Worm (Caenorhabditis elegans): ENCODE results near the gene F46C5.10.

F46C5.10 gene

ce11 chrII:8818978-8819896, at the start of gene F46C5.10:
Gene F46C5.10, minus strand, starts transcription at chrII:8819028.
- TF ChIP-seq unc-62 (GFP tag; optimal IDR thresholded peaks at IDR 0.05), result no peak

ce11 chrII:8866844-8867243, 48.0 kb upstream of the F46C5.10 start:
- TF ChIP-seq unc-62 (GFP tag; optimal IDR thresholded peaks at IDR 0.05), result no peak

DNA sequence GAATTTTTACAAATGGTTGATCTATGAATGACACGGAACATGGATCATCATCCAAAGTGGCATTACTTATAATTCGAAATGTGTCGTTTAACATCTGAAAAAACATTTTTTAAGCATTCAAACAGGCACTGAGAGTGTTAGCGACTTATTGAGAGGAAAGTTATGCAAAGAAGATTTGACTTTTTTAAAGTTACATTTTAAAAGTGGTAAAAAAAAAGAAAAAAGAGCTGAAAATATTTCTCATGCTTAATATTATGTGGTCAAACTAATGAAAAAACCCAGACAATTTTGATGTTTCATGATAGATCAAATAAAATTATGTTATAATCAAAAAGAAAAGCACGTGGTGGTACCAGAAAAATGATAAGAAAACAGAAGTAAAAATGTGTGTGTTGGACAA, 46.2 kb upstream of the F46C5.10 start, which contains the start of gene npr-20:
Gene npr-20, minus strand, starts transcription at position 101 of the 400 bp plus-strand sequence.
- no peak for TF ChIP-seq unc-62 (GFP tag; optimal IDR thresholded peaks at IDR 0.05)

ce11 chrII:8859596-8859995, 40.8 kb upstream of the F46C5.10 start, which contains the start of gene snb-6:
Gene snb-6, minus strand, starts transcription at chrII:8859696.
- no peak for TF ChIP-seq unc-62 (GFP tag; optimal IDR thresholded peaks at IDR 0.05)

ce11 chrII:8857074-8857473, 38.2 kb upstream of the F46C5.10 start:
- no peak for TF ChIP-seq unc-62 (GFP tag; optimal IDR thresholded peaks at IDR 0.05)

ce11 chrII:8856524-8856923, 37.7 kb upstream of the F46C5.10 start:
- no peak for TF ChIP-seq unc-62 (GFP tag; optimal IDR thresholded peaks at IDR 0.05)

- TF ChIP-seq unc-62 (GFP tag; optimal IDR thresholded peaks at IDR 0.05), result no peak
Observed at ce11 chrII:8854874-8855273, 36.0 kb upstream of the F46C5.10 start.

- no peak for TF ChIP-seq unc-62 (GFP tag; optimal IDR thresholded peaks at IDR 0.05)
Observed at ce11 chrII:8853960-8854359, 35.1 kb upstream of the F46C5.10 start.

DNA sequence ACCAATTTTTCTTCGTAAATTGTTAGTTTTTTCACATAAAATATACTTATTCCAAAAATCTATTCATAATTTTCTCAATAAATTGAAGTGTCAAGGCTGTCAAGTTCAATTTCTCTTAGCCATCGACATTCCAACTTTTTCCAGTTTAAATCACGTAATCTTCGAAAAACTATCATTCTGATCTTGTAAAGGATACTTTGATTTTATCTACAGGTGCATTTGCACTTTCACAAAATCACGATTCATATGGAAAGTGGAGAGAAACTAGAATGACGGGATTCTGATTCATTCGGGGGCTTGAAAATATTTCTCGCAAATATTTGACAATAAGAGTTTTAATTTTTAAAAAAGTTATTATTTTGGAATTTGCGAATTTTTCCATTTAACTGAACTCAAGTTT, 34.4 kb upstream of the F46C5.10 start:
- no peak for TF ChIP-seq unc-62 (GFP tag; optimal IDR thresholded peaks at IDR 0.05)

DNA sequence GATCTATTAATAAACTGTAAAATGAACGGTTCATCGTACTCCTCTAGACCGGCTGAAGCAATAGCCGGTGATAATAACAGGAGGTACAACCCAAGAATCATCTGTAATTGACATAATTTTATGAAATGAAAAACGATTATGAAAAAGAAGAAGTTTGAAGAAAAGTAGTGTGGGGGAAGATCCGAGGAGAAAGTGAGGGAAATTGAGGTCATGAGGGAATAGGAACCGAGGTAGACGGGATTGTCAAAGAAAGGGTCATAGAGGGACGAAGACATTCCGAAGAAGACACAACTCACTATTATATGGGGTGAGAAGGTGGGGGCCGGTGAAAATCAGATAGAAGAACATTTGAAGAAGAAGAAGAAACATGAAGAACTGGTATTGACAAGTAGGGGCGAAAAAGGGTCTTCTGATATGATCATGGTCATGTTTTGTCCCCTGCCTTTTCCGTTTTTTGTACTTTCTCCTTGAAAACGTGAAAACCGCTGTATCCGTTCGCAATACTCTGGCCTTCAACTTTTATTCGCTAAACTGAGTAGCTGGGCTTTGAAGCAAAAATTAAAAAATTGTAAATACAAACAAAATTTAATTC, 33.3 kb upstream of the F46C5.10 start, which contains the start of gene oac-46:
Gene oac-46, minus strand, starts transcription at position 101 of the 592 bp plus-strand sequence.
- TF ChIP-seq unc-62 (GFP tag; optimal IDR thresholded peaks at IDR 0.05), result no peak

ce11 chrII:8848984-8849383, 30.2 kb upstream of the F46C5.10 start:
- no peak for TF ChIP-seq unc-62 (GFP tag; optimal IDR thresholded peaks at IDR 0.05)

DNA sequence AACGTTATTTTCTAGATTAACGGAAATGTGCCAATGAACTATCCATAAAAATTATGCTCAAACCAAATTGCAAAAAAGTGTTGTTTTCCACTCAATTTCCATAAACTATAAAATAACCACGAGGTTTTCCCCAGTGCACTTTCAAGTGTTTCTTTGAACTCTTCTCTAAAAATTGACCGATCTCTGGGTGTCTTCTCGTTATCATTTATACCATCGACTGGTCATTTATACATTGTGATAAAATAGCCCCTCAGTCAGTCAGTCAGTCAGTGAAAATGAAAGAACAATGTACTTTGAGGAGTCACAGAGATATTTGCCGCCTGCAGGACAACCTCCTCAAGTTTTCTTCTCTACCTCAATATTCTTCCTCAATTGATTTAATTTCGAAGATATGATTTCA, 27.1 kb upstream of the F46C5.10 start:
- TF ChIP-seq unc-62 (GFP tag; optimal IDR thresholded peaks at IDR 0.05), result no peak

- no peak for TF ChIP-seq unc-62 (GFP tag; optimal IDR thresholded peaks at IDR 0.05)
Observed at ce11 chrII:8845298-8845697, 26.5 kb upstream of the F46C5.10 start, which contains the start of gene agxt-1. Gene agxt-1, plus strand, starts transcription at chrII:8845598.

DNA sequence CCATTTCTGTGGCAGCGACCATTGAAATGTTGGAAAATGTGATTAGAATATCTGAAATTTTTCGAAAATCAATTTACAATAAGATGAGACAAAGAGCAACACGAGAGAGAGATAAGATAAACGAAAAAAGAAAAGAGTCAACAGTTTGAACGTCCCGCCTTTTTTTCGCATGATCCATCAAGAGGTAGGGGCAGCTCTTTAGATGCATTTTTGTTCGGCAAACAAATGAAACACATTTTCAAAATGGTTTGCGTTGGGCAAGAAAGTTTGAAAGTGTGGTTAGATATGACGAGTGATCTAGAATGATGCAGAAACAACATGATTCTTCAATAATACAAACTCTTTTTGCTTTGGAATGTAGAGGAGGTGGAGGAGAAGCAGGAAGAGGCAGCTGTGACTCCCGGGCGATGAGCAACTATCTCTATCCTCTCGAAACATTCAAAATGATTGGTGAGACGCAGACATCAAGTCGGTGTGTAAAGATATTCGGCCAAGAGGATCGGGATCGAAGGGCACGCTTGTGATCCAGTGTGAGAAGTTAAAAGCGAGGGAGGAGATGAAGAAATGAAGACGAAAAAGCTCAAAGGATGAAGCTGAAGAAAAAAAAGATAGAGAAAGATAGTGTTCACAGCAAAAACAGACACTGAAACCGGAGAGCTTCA, 25.8 kb upstream of the F46C5.10 start, which contains the start of gene F46C5.6:
Gene F46C5.6, minus strand, starts transcription at position 51 of the 662 bp plus-strand sequence.
- TF ChIP-seq unc-62 (GFP tag; optimal IDR thresholded peaks at IDR 0.05), result no peak

- TF ChIP-seq unc-62 (GFP tag; optimal IDR thresholded peaks at IDR 0.05), result no peak
Observed at ce11 chrII:8839025-8839424, 20.2 kb upstream of the F46C5.10 start, which contains the start of gene F46C5.7. Gene F46C5.7, plus strand, starts transcription at chrII:8839325.

ce11 chrII:8835857-8836256, 17.0 kb upstream of the F46C5.10 start, which contains the start of gene F46C5.4:
Gene F46C5.4, plus strand, starts transcription at chrII:8836078.
- TF ChIP-seq unc-62 (GFP tag; optimal IDR thresholded peaks at IDR 0.05), result no peak

Data from whole organism, dauer.